Worm (Caenorhabditis elegans): ENCODE results near the gene C44B9.2.

C44B9.2 gene

DNA sequence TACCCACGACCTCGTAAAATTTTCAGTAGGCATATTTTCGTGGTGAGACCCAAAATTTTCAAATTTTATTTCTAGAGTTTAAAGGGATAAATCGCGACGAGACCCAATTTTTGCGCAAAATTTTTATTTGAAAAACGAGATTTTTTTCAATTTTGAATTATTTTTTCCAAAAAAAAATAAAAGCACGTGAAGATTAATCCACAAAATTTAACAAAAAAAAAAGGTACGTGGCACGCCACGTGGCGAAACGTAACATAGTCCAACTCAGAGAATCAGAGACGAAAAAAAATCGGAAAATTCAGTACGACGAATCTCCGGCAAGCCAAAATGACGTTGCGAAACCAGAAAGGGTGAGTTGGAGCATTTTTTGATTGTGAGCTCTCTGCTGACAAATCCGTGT lies at the start of gene C44B9.2:
TSS of gene C44B9.2 (plus strand) at position 301 of the 400 bp plus-strand sequence.
- no peak for TF ChIP-seq unc-62 (GFP tag; optimal IDR thresholded peaks at IDR 0.05)

DNA sequence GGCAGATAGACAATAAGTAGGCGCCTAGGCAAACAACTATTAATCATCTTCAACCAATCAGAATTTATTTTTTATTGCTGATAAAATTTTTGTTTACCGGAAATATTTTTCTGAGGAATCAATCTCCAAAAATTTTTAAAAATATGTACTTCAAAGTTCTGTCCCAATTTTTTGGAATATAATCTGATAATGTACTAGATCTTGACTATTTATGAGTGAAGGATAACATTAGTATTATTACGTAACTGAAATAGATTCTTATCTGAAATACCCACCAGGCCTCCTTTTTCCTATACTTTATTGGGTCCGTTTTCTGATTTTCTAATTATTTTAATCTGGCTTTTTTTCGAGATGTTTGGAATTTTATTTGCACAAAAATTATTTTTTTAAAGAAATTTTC lies 43.7 kb upstream of the C44B9.2 start:
- no peak for TF ChIP-seq unc-62 (GFP tag; optimal IDR thresholded peaks at IDR 0.05)

DNA sequence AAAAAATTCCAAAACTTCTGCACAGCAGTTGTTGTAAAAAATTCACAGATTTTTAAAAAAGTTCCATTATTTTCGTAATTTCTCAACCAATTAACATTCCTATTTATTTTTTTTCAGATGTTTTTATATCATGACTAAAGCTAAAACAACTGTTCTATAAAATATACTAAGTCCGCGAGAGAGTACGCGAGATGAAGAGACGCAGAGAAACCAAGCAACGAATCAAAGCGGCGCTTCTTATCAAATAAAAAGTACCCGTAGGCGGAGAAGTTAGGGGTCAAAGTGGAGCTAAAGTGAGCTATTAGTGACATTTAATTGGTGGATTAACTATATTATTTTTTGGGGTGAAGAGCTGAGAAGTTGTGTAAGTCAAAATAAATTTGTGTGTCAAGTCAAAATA lies 42.6 kb upstream of the C44B9.2 start, which contains the start of gene sbsp-1:
TSS of gene sbsp-1 (plus strand) at position 301 of the 400 bp plus-strand sequence.
- TF ChIP-seq unc-62 (GFP tag; optimal IDR thresholded peaks at IDR 0.05) = no peak

DNA sequence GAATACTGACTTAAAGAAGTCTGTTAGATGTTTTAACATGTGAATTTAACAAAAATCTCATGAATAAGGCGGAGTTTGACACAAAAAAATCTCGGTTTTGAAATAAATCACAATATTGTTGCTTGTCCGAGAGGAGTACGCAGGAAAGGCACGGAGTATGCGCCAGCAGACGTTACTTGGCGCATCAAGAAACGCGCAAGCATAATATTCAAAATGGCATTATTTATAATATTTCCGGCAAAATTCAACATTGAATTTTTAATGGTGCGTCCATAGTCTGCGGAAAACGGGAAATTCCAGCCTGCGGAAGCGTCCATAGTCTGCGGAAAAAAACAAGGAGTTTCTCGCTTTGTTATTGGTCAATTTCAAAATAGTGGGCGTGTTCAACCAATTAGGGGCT lies 30.4 kb upstream of the C44B9.2 start, which contains the start of gene pde-12:
TSS of gene pde-12 (minus strand) at position 148 of the 400 bp plus-strand sequence.
- no peak for TF ChIP-seq unc-62 (GFP tag; optimal IDR thresholded peaks at IDR 0.05)

DNA sequence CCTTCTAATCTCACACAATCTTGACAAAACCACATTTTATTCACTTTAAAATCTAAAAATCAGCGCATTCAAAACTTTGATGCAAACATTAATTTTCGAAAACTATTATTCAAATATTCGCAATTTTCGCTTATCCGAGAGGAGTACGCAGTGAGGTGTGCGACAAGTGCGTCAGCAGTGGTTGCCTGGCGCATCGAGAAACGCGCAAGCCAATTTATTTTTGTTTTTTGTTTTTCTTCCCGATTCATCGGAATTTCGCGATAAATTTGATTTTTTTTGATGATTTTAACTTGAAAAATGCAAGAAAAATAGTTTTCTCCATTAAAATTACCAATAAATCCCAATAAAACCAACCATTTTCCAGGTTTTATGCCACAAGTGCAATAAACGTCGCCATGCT lies 26.4 kb upstream of the C44B9.2 start, which contains the start of the genes fbxb-85 and hex-3:
TSS of gene fbxb-85 (minus strand) at position 106 of the 400 bp plus-strand sequence.
TSS of gene hex-3 (plus strand) at position 365 of the 400 bp plus-strand sequence.
- no peak for TF ChIP-seq unc-62 (GFP tag; optimal IDR thresholded peaks at IDR 0.05)

DNA sequence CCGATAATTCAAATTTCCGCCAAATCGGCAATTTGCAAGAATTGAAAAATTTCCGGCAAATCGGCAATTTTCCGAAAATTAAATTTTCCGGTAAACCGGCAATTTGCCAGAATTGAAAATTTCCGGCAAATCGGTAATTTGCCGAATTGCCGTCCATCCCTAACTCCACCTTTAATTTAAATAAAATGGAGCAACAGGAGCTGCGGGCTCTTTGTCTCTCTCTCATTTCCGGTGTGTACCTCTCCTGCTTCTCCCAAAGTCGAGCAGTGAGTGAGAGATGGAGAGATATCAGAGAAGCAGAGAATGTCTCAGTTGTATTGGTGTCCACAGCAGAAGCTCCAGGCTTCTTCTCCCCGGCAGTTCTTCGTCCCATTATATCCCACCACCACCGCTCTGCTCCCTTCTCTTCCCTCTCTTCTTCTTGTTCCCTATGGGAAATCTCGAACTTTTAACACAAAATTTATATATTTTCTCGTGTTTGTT lies 19.8 kb upstream of the C44B9.2 start, which contains the start of gene Y39A1C.1:
TSS of gene Y39A1C.1 (plus strand) at position 51 of the 483 bp plus-strand sequence.
- no peak for TF ChIP-seq unc-62 (GFP tag; optimal IDR thresholded peaks at IDR 0.05)

DNA sequence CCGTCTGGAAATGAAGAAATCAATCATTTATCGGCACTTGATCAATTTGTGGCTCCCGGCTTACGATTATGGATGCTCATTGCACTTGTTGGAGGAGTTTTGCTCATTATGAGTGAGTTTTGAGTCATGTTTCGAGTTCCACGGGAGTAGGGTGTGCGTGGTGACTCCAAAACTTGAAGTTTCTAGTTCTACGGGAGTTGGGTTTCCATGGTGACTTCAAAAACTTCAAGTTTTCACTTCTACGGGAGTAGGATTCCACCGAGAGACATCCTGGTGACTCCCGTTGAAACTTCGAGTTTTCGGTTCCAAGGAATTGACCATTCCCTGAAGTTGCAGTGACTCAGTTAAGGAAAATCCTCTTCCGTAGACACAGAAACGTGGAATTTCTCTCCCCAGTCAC lies 18.4 kb upstream of the C44B9.2 start:
- no peak for TF ChIP-seq unc-62 (GFP tag; optimal IDR thresholded peaks at IDR 0.05)

DNA sequence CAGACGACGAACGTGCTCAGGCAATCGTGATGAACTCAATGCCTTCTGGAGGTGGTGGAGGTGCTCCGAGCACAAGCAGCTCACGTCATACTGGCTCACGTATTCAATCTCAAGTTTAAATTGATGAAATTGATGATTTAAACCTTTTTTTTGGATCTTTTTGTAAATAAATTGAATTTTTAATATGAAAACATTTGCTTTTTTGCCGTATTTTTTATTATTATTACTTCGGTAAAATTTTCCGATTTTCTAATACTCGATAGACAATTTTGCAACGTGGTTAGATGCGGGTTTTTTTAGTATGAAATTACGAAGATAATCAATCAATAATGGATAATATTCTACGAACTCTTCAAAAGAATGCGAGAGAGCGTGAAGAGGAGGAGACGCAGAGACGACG lies 17.2 kb upstream of the C44B9.2 start, which contains the start of gene oxi-1:
TSS of gene oxi-1 (plus strand) at position 301 of the 400 bp plus-strand sequence.
- no peak for TF ChIP-seq unc-62 (GFP tag; optimal IDR thresholded peaks at IDR 0.05)

DNA sequence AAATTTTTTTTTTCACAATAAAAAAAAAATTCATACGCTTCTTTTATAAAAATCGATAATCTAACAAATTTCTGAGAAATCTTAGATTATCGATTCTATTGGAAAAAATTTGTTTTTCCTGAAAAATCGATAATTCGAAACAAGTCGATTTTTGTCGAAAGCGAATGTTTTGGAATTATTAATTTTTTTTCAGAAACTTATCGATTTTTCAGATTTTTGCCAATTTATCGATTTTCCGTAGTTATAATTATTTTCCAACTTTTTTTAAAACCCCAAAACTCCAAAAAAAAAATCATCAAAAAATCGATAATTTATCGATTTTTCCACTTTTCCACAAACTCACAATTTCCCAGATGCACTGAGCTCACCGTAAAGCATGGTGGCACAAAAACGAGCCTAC lies 13.9 kb upstream of the C44B9.2 start:
- no peak for TF ChIP-seq unc-62 (GFP tag; optimal IDR thresholded peaks at IDR 0.05)

DNA sequence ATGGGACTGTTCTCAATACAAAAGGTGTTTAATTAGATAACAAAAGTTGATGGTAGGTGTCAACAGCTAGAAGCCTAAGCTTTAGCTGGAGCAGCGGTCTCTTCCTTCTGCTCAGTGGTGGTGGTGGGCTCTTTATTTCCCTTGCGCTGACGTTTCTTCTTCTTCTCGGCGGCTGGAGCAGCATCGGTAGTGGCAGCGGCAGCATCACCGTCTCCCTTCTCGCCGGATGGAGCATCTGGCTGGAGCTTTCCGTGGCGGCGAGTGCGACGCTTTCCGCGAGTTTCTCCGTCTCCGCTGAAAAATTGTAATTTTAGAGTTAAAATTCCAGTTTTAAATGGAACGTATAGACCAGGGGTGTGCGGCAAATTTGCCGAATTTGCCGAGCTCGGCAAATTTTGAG lies 8.1 kb upstream of the C44B9.2 start:
- no peak for TF ChIP-seq unc-62 (GFP tag; optimal IDR thresholded peaks at IDR 0.05)

DNA sequence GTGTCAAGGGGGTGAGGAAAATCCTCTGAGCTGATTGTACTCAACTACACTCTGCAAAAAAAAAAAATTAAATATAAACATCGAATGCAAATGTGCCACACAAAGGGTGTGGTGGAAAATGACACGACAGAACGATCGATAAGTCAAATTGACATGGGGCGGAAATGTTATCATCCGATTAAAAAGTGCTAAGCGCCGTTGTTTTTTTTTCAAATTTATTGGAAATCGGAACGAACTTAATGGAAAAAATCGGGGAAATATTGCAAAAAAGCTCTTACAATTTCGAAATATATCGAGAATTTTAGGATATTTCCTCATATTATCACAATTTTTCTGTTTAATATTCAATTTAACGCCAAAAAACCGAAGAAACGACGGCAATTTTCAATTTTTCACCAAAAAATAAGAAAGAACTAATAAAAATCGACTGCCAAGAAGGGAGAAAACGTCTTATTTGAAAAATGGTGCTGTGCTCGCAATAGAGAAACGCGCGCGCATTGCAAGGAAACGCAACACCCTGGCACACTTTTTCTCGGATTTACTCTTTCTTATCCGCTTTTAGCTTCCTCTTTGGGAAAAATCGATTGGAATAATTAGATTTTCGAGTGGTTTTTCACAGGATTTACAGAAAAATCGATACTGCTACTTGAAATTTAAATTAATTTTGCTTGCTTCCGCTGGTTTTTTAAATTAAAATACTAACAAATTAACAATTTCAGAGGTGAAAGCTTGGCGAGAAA lies 6.4 kb upstream of the C44B9.2 start, which contains the start of the genes cey-4 and vps-50:
TSS of gene cey-4 (minus strand) at position 51 of the 740 bp plus-strand sequence.
TSS of gene vps-50 (plus strand) at position 541 of the 740 bp plus-strand sequence.
- no peak for TF ChIP-seq unc-62 (GFP tag; optimal IDR thresholded peaks at IDR 0.05)

DNA sequence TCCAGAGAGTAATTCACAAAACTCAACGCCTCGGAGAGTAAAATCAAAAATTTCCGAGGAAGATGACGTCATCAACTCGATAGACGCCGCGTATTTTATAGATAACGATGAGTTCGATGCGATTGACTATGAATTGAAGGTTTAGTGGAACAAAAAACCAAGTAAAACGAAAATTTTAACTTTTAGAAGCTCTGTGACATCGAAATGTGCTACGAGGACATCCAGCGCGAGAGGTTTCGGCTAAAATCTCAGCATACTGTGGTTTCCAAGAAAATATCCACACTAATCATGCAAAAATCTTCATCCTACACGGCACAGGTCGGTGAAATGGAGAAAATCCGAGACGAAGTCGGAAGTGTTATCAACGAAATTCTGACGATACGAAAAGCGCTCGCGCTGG lies 5.6 kb upstream of the C44B9.2 start:
- TF ChIP-seq unc-62 (GFP tag; optimal IDR thresholded peaks at IDR 0.05) = no peak

DNA sequence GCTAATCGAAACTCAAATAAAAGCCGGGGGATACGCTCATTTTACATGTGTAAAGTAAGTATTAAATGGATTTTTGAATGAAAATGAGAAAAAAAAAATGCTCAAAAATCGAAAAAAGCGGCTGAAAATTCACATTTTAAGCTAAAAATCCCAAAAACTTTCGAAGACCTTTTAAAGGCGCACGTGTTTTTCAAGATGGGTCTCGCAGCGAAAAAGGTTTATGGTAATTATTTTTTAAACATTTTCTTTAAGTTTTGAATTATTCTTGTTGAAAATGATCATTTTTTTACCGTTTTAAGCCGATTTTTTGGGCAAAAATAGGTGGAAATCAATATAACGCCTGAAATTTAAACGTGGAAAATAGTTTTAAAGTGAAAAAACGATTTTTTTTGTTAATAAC lies 5.1 kb upstream of the C44B9.2 start:
- no peak for TF ChIP-seq unc-62 (GFP tag; optimal IDR thresholded peaks at IDR 0.05)

DNA sequence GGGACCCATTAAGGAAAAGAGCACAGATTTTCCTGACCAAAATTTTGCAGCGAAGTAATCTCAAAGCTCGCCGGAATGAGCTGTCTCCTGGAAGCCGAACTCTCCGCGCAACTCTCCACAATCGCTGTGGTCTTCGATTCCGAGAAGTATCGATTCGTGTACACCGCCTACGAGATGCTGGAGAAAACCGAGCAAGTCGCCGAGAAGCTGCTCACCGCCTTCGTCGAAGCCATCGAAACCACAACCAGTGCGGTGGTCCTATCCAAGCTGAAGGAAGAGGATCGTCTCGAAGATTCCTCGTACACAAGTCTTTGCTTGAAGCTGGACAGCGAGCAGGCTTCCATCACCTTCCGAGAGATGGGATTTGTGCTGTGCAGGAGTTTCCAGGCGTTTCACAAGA lies 4.4 kb upstream of the C44B9.2 start:
- TF ChIP-seq unc-62 (GFP tag; optimal IDR thresholded peaks at IDR 0.05) = no peak

DNA sequence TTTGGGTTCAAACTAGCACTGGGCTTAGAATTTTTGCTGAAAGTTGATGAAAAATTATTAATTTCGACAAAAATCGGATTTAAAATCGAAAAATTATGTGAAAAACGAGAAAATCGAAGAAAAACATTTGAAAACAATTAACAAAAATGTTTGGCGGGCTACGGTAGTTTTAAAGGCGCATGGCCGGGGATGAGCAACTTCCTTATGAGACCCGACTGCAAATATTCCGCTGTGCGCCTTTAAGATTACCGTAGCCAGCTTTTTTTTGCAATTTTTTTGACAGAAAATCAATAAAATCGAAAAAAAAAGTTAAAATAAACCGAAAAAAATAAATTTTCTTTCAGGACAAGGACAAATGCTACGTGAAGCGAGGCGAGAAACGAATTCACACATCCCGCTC lies 2.3 kb downstream of the C44B9.2 start:
- no peak for TF ChIP-seq unc-62 (GFP tag; optimal IDR thresholded peaks at IDR 0.05)

DNA sequence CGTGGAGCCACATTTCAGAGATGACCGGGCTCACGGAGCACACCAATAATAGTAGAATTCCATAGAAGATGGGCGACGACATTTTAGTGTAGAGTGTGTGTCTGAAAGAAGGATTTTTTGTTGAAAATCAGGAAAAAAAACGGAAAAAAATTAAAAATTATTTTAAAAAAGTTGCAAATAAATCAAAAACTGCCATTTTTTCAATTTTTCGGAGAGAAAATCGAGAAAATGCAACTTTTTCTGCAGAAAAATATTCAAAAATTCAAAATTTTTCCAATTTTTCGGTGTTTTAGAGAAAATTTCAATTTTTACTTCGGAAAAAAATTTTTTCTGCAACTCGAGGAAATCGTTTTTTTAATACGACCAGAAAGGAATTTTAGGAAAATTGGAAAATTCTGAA lies 4.9 kb downstream of the C44B9.2 start, which contains the start of gene C44B9.3:
TSS of gene C44B9.3 (minus strand) at position 101 of the 400 bp plus-strand sequence.
- TF ChIP-seq unc-62 (GFP tag; optimal IDR thresholded peaks at IDR 0.05) = no peak

DNA sequence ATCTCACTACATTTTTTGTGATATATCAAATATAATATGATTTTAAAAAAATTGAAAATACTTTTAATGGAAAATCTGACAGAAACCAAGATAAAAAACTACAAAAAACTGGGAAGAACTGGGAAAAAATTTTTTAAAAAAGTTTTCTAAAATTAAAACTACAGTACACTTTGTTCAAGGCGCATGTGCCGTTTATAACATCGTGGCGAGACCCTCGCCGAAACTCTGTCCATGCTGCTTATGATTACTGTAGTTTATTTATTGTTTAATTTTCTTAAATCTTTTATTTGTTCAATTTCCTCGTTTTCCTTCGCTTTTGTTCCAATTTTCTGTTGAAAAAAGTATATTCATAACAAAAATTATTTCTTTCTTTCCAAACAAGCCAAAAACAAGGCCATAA lies 6.2 kb downstream of the C44B9.2 start, which contains the start of gene athp-1:
TSS of gene athp-1 (plus strand) at position 305 of the 400 bp plus-strand sequence.
- no peak for TF ChIP-seq unc-62 (GFP tag; optimal IDR thresholded peaks at IDR 0.05)

All from whole organism, dauer.